Worm (Caenorhabditis elegans) whole organism, L4 larva: ENCODE measurements around the gene pro-2.

Experiments used
- D1046.2 ChIP-seq: fragments of 200-800 bp; sonication (Bioruptor generic); IDR thresholded peaks from 2 replicates; pipeline ENCODE4 v1.3.6; 2022; ENCODE audit warnings: missing genetic modification characterization, missing compliant biosample characterization
- F37D6.2 ChIP-seq: sonication (generic microtip); optimal IDR thresholded peaks from 2 replicates; lab custom pipeline; 2016; ENCODE audit warnings: mild to moderate bottlenecking, missing genetic modification characterization, missing compliant biosample characterization
- F49E8.2 ChIP-seq: sonication (generic microtip); optimal IDR thresholded peaks from 2 replicates; lab custom pipeline; 2016; ENCODE audit warnings: missing compliant biosample characterization, mild to moderate bottlenecking, missing genetic modification characterization, borderline replicate concordance
- T20F7.1 ChIP-seq: fragments of 200-800 bp; sonication (Bioruptor generic); optimal IDR thresholded peaks from 2 replicates; lab custom pipeline; 2018; ENCODE audit warnings: mild to moderate bottlenecking, missing genetic modification characterization, missing compliant biosample characterization
- Y48G9A.11 ChIP-seq: fragments of 200-800 bp; sonication (Bioruptor generic); IDR thresholded peaks from 2 replicates; pipeline ENCODE4 v1.3.6; 2022; ENCODE audit warnings: missing genetic modification reagents, missing genetic modification characterization, missing compliant biosample characterization
- Y5F2A.4 ChIP-seq: fragments of 200-800 bp; sonication (Bioruptor generic); optimal IDR thresholded peaks from 2 replicates; lab custom pipeline; 2018; ENCODE audit warnings: mild to moderate bottlenecking, missing genetic modification characterization, missing compliant biosample characterization
- Y75B8A.6 ChIP-seq: fragments of 200-800 bp; sonication (Bioruptor generic); IDR thresholded peaks from 2 replicates; pipeline ENCODE4 v1.3.6; 2022; ENCODE audit warnings: missing genetic modification reagents, missing genetic modification characterization, missing compliant biosample characterization
- ZK337.2 ChIP-seq: fragments of 200-800 bp; sonication (Bioruptor generic); IDR thresholded peaks from 2 replicates; pipeline ENCODE4 v1.3.6; 2022; ENCODE audit warnings: missing genetic modification reagents, missing genetic modification characterization, missing compliant biosample characterization
- ZK546.5 ChIP-seq, 2 experiments: sonication (generic microtip); optimal IDR thresholded peaks; 2 replicates each; lab custom pipeline; 2017; ENCODE audit warnings: missing biosample characterization in 2 of 2, missing genetic modification characterization in 2 of 2
- aly-2 ChIP-seq: sonication (generic microtip); optimal IDR thresholded peaks from 2 replicates; lab custom pipeline; 2018; ENCODE audit warnings: missing biosample characterization, missing genetic modification characterization
- ceh-20 ChIP-seq: fragments of 200-800 bp; sonication (Bioruptor generic); IDR thresholded peaks from 2 replicates; pipeline ENCODE4 v1.3.6; 2022; ENCODE audit warnings: missing genetic modification reagents, missing genetic modification characterization, missing compliant biosample characterization
- ceh-32 ChIP-seq: sonication (generic microtip); optimal IDR thresholded peaks from 2 replicates; lab custom pipeline; 2016; ENCODE audit warnings: mild to moderate bottlenecking, missing genetic modification characterization, missing compliant biosample characterization; ENCODE audit not compliant: poor library complexity
- ceh-62 ChIP-seq: sonication (generic microtip); optimal IDR thresholded peaks from 2 replicates; lab custom pipeline; 2017; ENCODE audit warnings: missing biosample characterization, missing genetic modification characterization
- cey-2 ChIP-seq: sonication (generic microtip); optimal IDR thresholded peaks from 3 replicates; lab custom pipeline; 2017; ENCODE audit warnings: missing genetic modification characterization, mild to moderate bottlenecking, missing compliant biosample characterization, antibody characterized with exemption, borderline replicate concordance; ENCODE audit not compliant: insufficient read depth
- daf-12 ChIP-seq: fragments of 150-350 bp; optimal IDR thresholded peaks from 2 replicates; lab custom pipeline; 2014; ENCODE audit warnings: missing biosample characterization, missing genetic modification reagents, missing genetic modification characterization
- daf-19 ChIP-seq: fragments of 200-800 bp; sonication (Bioruptor generic); conservative IDR thresholded peaks from 2 replicates; pipeline ENCODE4 v1.3.6; 2022; ENCODE audit warnings: missing genetic modification characterization, missing compliant biosample characterization
- dmd-6 ChIP-seq: fragments of 200-800 bp; sonication (Bioruptor generic); IDR thresholded peaks from 2 replicates; pipeline ENCODE4 v1.3.6; 2022; ENCODE audit warnings: missing genetic modification reagents, missing genetic modification characterization, missing compliant biosample characterization
- dmd-8 ChIP-seq: fragments of 200-800 bp; sonication (Bioruptor generic); IDR thresholded peaks from 2 replicates; pipeline ENCODE4 v1.3.6; 2022; ENCODE audit warnings: missing genetic modification characterization, missing compliant biosample characterization
- dmd-9 ChIP-seq: fragments of 200-800 bp; sonication (Bioruptor generic); IDR thresholded peaks from 2 replicates; pipeline ENCODE4 v1.3.6; 2022; ENCODE audit warnings: missing genetic modification reagents, missing genetic modification characterization, missing compliant biosample characterization
- dpl-1 ChIP-seq: fragments of 150-350 bp; optimal IDR thresholded peaks from 2 replicates; lab custom pipeline; 2014; ENCODE audit warnings: missing biosample characterization, missing genetic modification reagents, missing genetic modification characterization
- duxl-1 ChIP-seq: sonication (generic microtip); optimal IDR thresholded peaks from 2 replicates; lab custom pipeline; 2016; ENCODE audit warnings: mild to moderate bottlenecking, missing genetic modification characterization, moderate library complexity, missing compliant biosample characterization; ENCODE audit not compliant: poor library complexity
- egl-27 ChIP-seq: sonication (generic microtip); optimal IDR thresholded peaks from 3 replicates; lab custom pipeline; 2017; ENCODE audit warnings: missing biosample characterization, missing genetic modification reagents, missing genetic modification characterization
- fkh-10 ChIP-seq: fragments of 150-350 bp; optimal IDR thresholded peaks from 2 replicates; lab custom pipeline; 2014; ENCODE audit warnings: missing biosample characterization, missing genetic modification reagents, missing genetic modification characterization
- hlh-11 ChIP-seq: fragments of 200-800 bp; sonication (Bioruptor generic); optimal IDR thresholded peaks from 2 replicates; lab custom pipeline; 2018; ENCODE audit warnings: mild to moderate bottlenecking, missing genetic modification characterization, missing compliant biosample characterization
- hlh-30 ChIP-seq: sonication (generic microtip); optimal IDR thresholded peaks from 2 replicates; lab custom pipeline; 2017; ENCODE audit warnings: antibody characterized with exemption, mild to moderate bottlenecking, missing genetic modification characterization, missing compliant biosample characterization; ENCODE audit not compliant: insufficient read depth
- lim-7 ChIP-seq: fragments of 200-800 bp; sonication (Bioruptor generic); IDR thresholded peaks from 2 replicates; pipeline ENCODE4 v1.3.6; 2022; ENCODE audit warnings: missing genetic modification characterization, missing compliant biosample characterization
- lin-1 ChIP-seq: fragments of 200-800 bp; sonication (Bioruptor generic); IDR thresholded peaks from 2 replicates; pipeline ENCODE4 v1.3.6; 2022; ENCODE audit warnings: missing genetic modification reagents, missing genetic modification characterization, missing compliant biosample characterization
- lin-13 ChIP-seq: fragments of 150-350 bp; optimal IDR thresholded peaks from 2 replicates; lab custom pipeline; 2014; ENCODE audit warnings: missing biosample characterization, missing genetic modification reagents, missing genetic modification characterization
- lin-15B ChIP-seq: fragments of 150-350 bp; sonication (generic microtip); optimal IDR thresholded peaks from 3 replicates; lab custom pipeline; 2014; ENCODE audit warnings: missing biosample characterization, missing genetic modification characterization
- lin-29 ChIP-seq: fragments of 200-800 bp; sonication (Bioruptor generic); IDR thresholded peaks from 2 replicates; pipeline ENCODE4 v1.3.6; 2022; ENCODE audit warnings: missing genetic modification reagents, missing genetic modification characterization, missing compliant biosample characterization
- lin-39 ChIP-seq: fragments of 150-350 bp; optimal IDR thresholded peaks from 2 replicates; lab custom pipeline; 2014; ENCODE audit warnings: missing biosample characterization, missing genetic modification reagents, missing genetic modification characterization
- mdt-29 ChIP-seq: fragments of 200-800 bp; sonication (Bioruptor generic); IDR thresholded peaks from 2 replicates; pipeline ENCODE4 v1.3.6; 2022; ENCODE audit warnings: missing genetic modification reagents, missing genetic modification characterization, missing compliant biosample characterization
- mep-1 ChIP-seq: fragments of 150-350 bp; sonication (generic microtip); optimal IDR thresholded peaks from 3 replicates; lab custom pipeline; 2014; ENCODE audit warnings: missing biosample characterization, missing genetic modification characterization
- mxl-2 ChIP-seq: fragments of 200-800 bp; sonication (Bioruptor generic); conservative IDR thresholded peaks from 2 replicates; pipeline ENCODE4 v1.3.6; 2022; ENCODE audit warnings: missing genetic modification reagents, missing genetic modification characterization, missing compliant biosample characterization
- nhr-111 ChIP-seq: fragments of 200-800 bp; sonication (Bioruptor generic); optimal IDR thresholded peaks from 2 replicates; lab custom pipeline; 2018; ENCODE audit warnings: mild to moderate bottlenecking, missing genetic modification characterization, missing compliant biosample characterization
- nhr-41 ChIP-seq: fragments of 200-800 bp; sonication (Bioruptor generic); IDR thresholded peaks from 2 replicates; pipeline ENCODE4 v1.3.6; 2022; ENCODE audit warnings: missing genetic modification reagents, missing genetic modification characterization, missing compliant biosample characterization
- pha-4 ChIP-seq, 2 experiments: fragments of 150-350 bp in 1 of 2; fragments of 200-800 bp in 1 of 2; sonication (Bioruptor generic) in 1 of 2; IDR thresholded peaks in 1 of 2; optimal IDR thresholded peaks in 1 of 2; 2 replicates each; pipeline versions ENCODE4 v1.3.6 to Lab custom; 2014 to 2022; ENCODE audit warnings: missing genetic modification characterization in 2 of 2, missing genetic modification reagents in 2 of 2, missing biosample characterization in 1 of 2, missing compliant biosample characterization in 1 of 2
- pqm-1 ChIP-seq: sonication (generic microtip); optimal IDR thresholded peaks from 2 replicates; lab custom pipeline; 2017; ENCODE audit warnings: missing biosample characterization, missing genetic modification characterization
- rbr-2 ChIP-seq: sonication (generic microtip); optimal IDR thresholded peaks from 2 replicates; lab custom pipeline; 2016; ENCODE audit warnings: missing genotype, missing genetic modification characterization, missing compliant biosample characterization
- sdz-12 ChIP-seq: fragments of 200-800 bp; sonication (Bioruptor generic); optimal IDR thresholded peaks from 2 replicates; lab custom pipeline; 2018; ENCODE audit warnings: mild to moderate bottlenecking, missing genetic modification characterization, missing compliant biosample characterization
- set-16 ChIP-seq: fragments of 200-800 bp; sonication (Bioruptor generic); IDR thresholded peaks from 2 replicates; pipeline ENCODE4 v1.3.6; 2022; ENCODE audit warnings: missing genetic modification reagents, missing genetic modification characterization, missing compliant biosample characterization
- skn-1 ChIP-seq: fragments of 150-350 bp; optimal IDR thresholded peaks from 2 replicates; lab custom pipeline; 2014; ENCODE audit warnings: missing biosample characterization, missing genetic modification characterization
- snpc-1.2 ChIP-seq: fragments of 200-800 bp; sonication (Bioruptor generic); IDR thresholded peaks from 2 replicates; pipeline ENCODE4 v1.3.6; 2022; ENCODE audit warnings: missing genetic modification reagents, missing genetic modification characterization, missing compliant biosample characterization
- snpc-4 ChIP-seq: fragments of 150-350 bp; optimal IDR thresholded peaks from 2 replicates; lab custom pipeline; 2014; ENCODE audit warnings: missing biosample characterization, missing genetic modification characterization
- unc-39 ChIP-seq: sonication (generic microtip); optimal IDR thresholded peaks from 2 replicates; lab custom pipeline; 2017; ENCODE audit warnings: missing biosample characterization, missing genetic modification characterization
- unc-62 ChIP-seq, 3 experiments: fragments of 150-350 bp in 1 of 3; sonication (generic microtip); optimal IDR thresholded peaks in 2 of 3; peaks in 1 of 3; 1 replicate in 1 of 3; 2 replicates in 2 of 3; lab custom pipeline; 2014 to 2017; ENCODE audit warnings: missing biosample characterization in 3 of 3, missing genetic modification characterization in 3 of 3, missing genetic modification reagents in 3 of 3, missing genotype in 1 of 3
- zfp-3 ChIP-seq: fragments of 200-800 bp; sonication (Bioruptor generic); conservative IDR thresholded peaks from 2 replicates; pipeline ENCODE4 v1.3.6; 2022; ENCODE audit warnings: missing genetic modification reagents, missing genetic modification characterization, missing compliant biosample characterization
- zip-11 ChIP-seq: fragments of 200-800 bp; sonication (Bioruptor generic); IDR thresholded peaks from 2 replicates; pipeline ENCODE4 v1.3.6; 2022; ENCODE audit warnings: missing genetic modification characterization, missing compliant biosample characterization

Gene pro-2

ce11 chrII:10390250-10390821 lies 45.4 kb upstream of the pro-2 start (continued):
- TF ChIP-seq F37D6.2 (tag; lab: Kevin White, UChicago) (no peak), rbr-2 (tag; lab: Kevin White, UChicago) (peak; percentile 5), lin-15B (tag; lab: Kevin White, UChicago) (no peak), pha-4 (GFP tag; IDR thresholded peaks at IDR 0.05; lab: Robert Waterston, UW) (no peak), pha-4 (tag; optimal IDR thresholded peaks at IDR 0.05; lab: Kevin White, UChicago) (no peak), mdt-29 (no peak), ZK546.5 (tag; optimal IDR thresholded peaks at IDR 0.05; lab: Kevin White, UChicago) (no peak), ceh-20 (GFP tag; lab: Robert Waterston, UW) (no peak), daf-12 (no peak), mxl-2 (0 out of 2 replicates have a peak, but pooled peaks have one; percentile 54), lin-13 (GFP tag; lab: Kevin White, UChicago) (peak; percentile 54), nhr-41 (GFP tag; lab: Robert Waterston, UW) (no peak), snpc-1.2 (no peak), mep-1 (tag; lab: Kevin White, UChicago) (peak; percentile 75), aly-2 (tag; lab: Kevin White, UChicago) (no peak), zfp-3 (peak; percentile 18; the same call in 1 of the 2 replicates), dmd-6 (GFP tag; lab: Robert Waterston, UW) (no peak), dmd-9 (no peak), cey-2 (tag; lab: Kevin White, UChicago) (peak; percentile 89), sdz-12 (no peak)

- no peak for TF ChIP-seq ceh-32
- TF ChIP-seq nhr-111 (GFP tag; lab: Kevin White, UChicago), result no peak
- no peak for TF ChIP-seq lin-39
- no peak for TF ChIP-seq T20F7.1 (GFP tag; lab: Kevin White, UChicago)
- no peak for TF ChIP-seq zip-11 (GFP tag; lab: Robert Waterston, UW)
- TF ChIP-seq zfp-3, result no peak; the same call in none of the 2 replicates
- peak; percentile 11; the same call in 1 of the 2 replicates for TF ChIP-seq lim-7
- TF ChIP-seq Y75B8A.6, result no peak
- no peak for TF ChIP-seq snpc-1.2
- no peak for TF ChIP-seq unc-62 (GFP tag; optimal IDR thresholded peaks at IDR 0.05 in 1 of 2; lab: Kevin White, UChicago)
- TF ChIP-seq unc-62 (tag; optimal IDR thresholded peaks at IDR 0.05; lab: Kevin White, UChicago), result no peak
- TF ChIP-seq lin-15B (tag; lab: Kevin White, UChicago), result no peak
- no peak for TF ChIP-seq unc-39 (tag; lab: Kevin White, UChicago)
- TF ChIP-seq hlh-11 (tag; lab: Kevin White, UChicago), result peak; percentile 94
- TF ChIP-seq lin-29, result no peak
- TF ChIP-seq fkh-10 (GFP tag; lab: Kevin White, UChicago), result no peak
- no peak for TF ChIP-seq ZK337.2 (GFP tag; lab: Robert Waterston, UW)
- TF ChIP-seq D1046.2 (GFP tag; lab: Robert Waterston, UW), result no peak
- peak; percentile 82 for TF ChIP-seq lin-1 (GFP tag; lab: Robert Waterston, UW)
- TF ChIP-seq dmd-8 (GFP tag; lab: Robert Waterston, UW), result no peak
- no peak for TF ChIP-seq daf-19 (GFP tag; lab: Robert Waterston, UW)
- no peak for TF ChIP-seq egl-27 (tag; lab: Kevin White, UChicago)
- no peak for TF ChIP-seq snpc-4 (tag; lab: Kevin White, UChicago)
- TF ChIP-seq hlh-30 (tag; lab: Kevin White, UChicago), result peak; percentile 81
- no peak for TF ChIP-seq Y48G9A.11 (GFP tag; lab: Robert Waterston, UW)
- TF ChIP-seq set-16 (GFP tag; lab: Robert Waterston, UW), result peak; percentile 26; the same call in 1 of the 2 replicates
- no peak for TF ChIP-seq ceh-20 (GFP tag; lab: Robert Waterston, UW)
- TF ChIP-seq skn-1, result no peak
- TF ChIP-seq F49E8.2 (tag; lab: Kevin White, UChicago), result no peak
- no peak for TF ChIP-seq Y5F2A.4 (GFP tag; lab: Kevin White, UChicago)
- no peak for TF ChIP-seq ceh-62 (tag; lab: Kevin White, UChicago)
- TF ChIP-seq duxl-1 (tag; lab: Kevin White, UChicago), result no peak
- no peak for TF ChIP-seq mdt-29
- TF ChIP-seq pqm-1 (tag; lab: Kevin White, UChicago), result peak; percentile 93
- no peak for TF ChIP-seq dpl-1 (GFP tag; lab: Kevin White, UChicago)
These were observed 44.9 kb upstream of the pro-2 start for ce11 chrII:10389776-10390175.
